Worm (Caenorhabditis elegans) whole organism, young adult: ENCODE data around the gene K10H10.13.

ENCODE experiments used
- F23B12.7 ChIP-seq: sonication (generic microtip); optimal IDR thresholded peaks from 2 replicates; lab custom pipeline; 2017; ENCODE audit warnings: missing genetic modification characterization, mild to moderate bottlenecking, missing compliant biosample characterization, antibody characterized with exemption, moderate library complexity; ENCODE audit not compliant: insufficient read depth
- ccch-3 ChIP-seq: fragments of 200-800 bp; sonication (Bioruptor generic); optimal IDR thresholded peaks from 2 replicates; lab custom pipeline; 2018; ENCODE audit warnings: mild to moderate bottlenecking, missing genetic modification characterization, missing compliant biosample characterization
- ceh-79 ChIP-seq: sonication (generic microtip); optimal IDR thresholded peaks from 2 replicates; lab custom pipeline; 2017; ENCODE audit warnings: mild to moderate bottlenecking, missing genetic modification characterization, missing compliant biosample characterization
- chd-7 ChIP-seq: sonication (generic microtip); optimal IDR thresholded peaks from 2 replicates; lab custom pipeline; 2016; ENCODE audit warnings: mild to moderate bottlenecking, missing genetic modification characterization, moderate library complexity, missing compliant biosample characterization
- fkh-3 ChIP-seq: sonication (generic microtip); optimal IDR thresholded peaks from 2 replicates; lab custom pipeline; 2016; ENCODE audit warnings: mild to moderate bottlenecking, missing genetic modification characterization, missing compliant biosample characterization
- mcd-1 ChIP-seq: fragments of 200-800 bp; sonication (Bioruptor generic); IDR thresholded peaks from 2 replicates; pipeline ENCODE4 v1.3.6; 2022; ENCODE audit warnings: missing genetic modification reagents, missing genetic modification characterization, missing compliant biosample characterization
- tbx-9 ChIP-seq: sonication (generic microtip); optimal IDR thresholded peaks from 2 replicates; lab custom pipeline; 2016; ENCODE audit warnings: borderline replicate concordance, missing genetic modification characterization, inconsistent platforms, missing compliant biosample characterization
- unc-62 ChIP-seq: fragments of 150-350 bp; optimal IDR thresholded peaks from 2 replicates; lab custom pipeline; 2014; ENCODE audit warnings: missing biosample characterization, missing genetic modification reagents, missing genetic modification characterization

DNA sequence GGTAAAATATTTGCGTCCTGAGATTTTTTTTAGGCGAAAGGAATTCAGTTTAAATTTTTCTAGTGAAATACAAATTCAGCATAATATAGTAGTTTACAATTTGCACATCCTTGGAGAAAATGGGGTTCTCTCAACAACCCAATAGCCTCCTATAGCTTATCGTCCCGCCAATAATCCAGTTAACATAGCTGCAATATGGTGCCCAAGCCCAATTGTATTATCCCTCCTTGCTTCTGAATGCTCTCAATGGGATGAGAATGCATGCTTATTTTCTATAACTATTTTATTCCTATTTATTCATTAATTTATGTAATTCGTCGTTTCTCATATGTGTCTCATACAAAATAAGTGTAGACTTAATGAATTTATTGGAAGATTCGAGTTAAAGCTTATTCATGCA is 41.1 kb downstream of the K10H10.13 start:
- TF ChIP-seq chd-7 (tag; lab: Kevin White, UChicago): no peak
- TF ChIP-seq unc-62 (GFP tag; lab: Kevin White, UChicago): no peak
- TF ChIP-seq mcd-1 (GFP tag; lab: Robert Waterston, UW): no peak
- TF ChIP-seq tbx-9 (tag; lab: Kevin White, UChicago): no peak
- no peak for TF ChIP-seq ccch-3 (GFP tag; lab: Kevin White, UChicago)
- no peak for TF ChIP-seq fkh-3
- no peak for TF ChIP-seq ceh-79 (tag; lab: Kevin White, UChicago)
- TF ChIP-seq F23B12.7: no peak
